Fruit fly (Drosophila melanogaster) whole organism, embryonic: ENCODE data around the gene Adgf-D.

Experiments
- Ada2b ChIP-seq: fragments of 200-800 bp; sonication (Bioruptor generic); IDR thresholded peaks from 2 replicates; pipeline ENCODE4 v1.3.6; 2022; ENCODE audit warnings: missing biosample characterization, missing genetic modification characterization
- CG10654 ChIP-seq: fragments of 200-800 bp; sonication (Bioruptor generic); optimal IDR thresholded peaks from 2 replicates; lab custom pipeline; 2016; ENCODE audit warnings: missing biosample characterization, missing genetic modification characterization
- CG12219 ChIP-seq: fragments of 200-800 bp; sonication (Bioruptor generic); optimal IDR thresholded peaks from 3 replicates; lab custom pipeline; 2018; ENCODE audit warnings: missing biosample characterization, mild to moderate bottlenecking, missing genetic modification characterization
- CG12236 ChIP-seq: fragments of 200-800 bp; sonication (Bioruptor generic); optimal IDR thresholded peaks from 2 replicates; lab custom pipeline; 2016; ENCODE audit warnings: missing biosample characterization, missing genetic modification characterization
- CG12744 ChIP-seq: fragments of 200-800 bp; sonication (Bioruptor generic); optimal IDR thresholded peaks from 2 replicates; lab custom pipeline; 2016; ENCODE audit warnings: missing biosample characterization, missing genetic modification characterization
- CG15073 ChIP-seq: fragments of 200-800 bp; sonication (Bioruptor generic); optimal IDR thresholded peaks from 2 replicates; lab custom pipeline; 2016; ENCODE audit warnings: missing biosample characterization, missing genetic modification characterization
- CG16815 ChIP-seq: fragments of 200-800 bp; sonication (Bioruptor generic); optimal IDR thresholded peaks from 3 replicates; lab custom pipeline; 2017; ENCODE audit warnings: missing biosample characterization, mild to moderate bottlenecking, missing genetic modification characterization
- CG17612 ChIP-seq: fragments of 200-800 bp; sonication (Bioruptor generic); IDR thresholded peaks from 2 replicates; pipeline ENCODE4 v1.3.6; 2022; ENCODE audit warnings: missing biosample characterization, missing genetic modification characterization
- CG17829 ChIP-seq: fragments of 200-800 bp; optimal IDR thresholded peaks from 2 replicates; lab custom pipeline; 2019; ENCODE audit warnings: missing biosample characterization, mild to moderate bottlenecking, missing genetic modification characterization, moderate library complexity
- CG1792 ChIP-seq: fragments of 200-800 bp; sonication (Bioruptor generic); optimal IDR thresholded peaks from 2 replicates; lab custom pipeline; 2016; ENCODE audit warnings: missing biosample characterization, missing genetic modification characterization
- CG2120 ChIP-seq: fragments of 200-800 bp; sonication (Bioruptor generic); optimal IDR thresholded peaks from 3 replicates; lab custom pipeline; 2016; ENCODE audit warnings: missing biosample characterization, missing genetic modification characterization
- CG32532 ChIP-seq: fragments of 200-800 bp; sonication (Bioruptor generic); IDR thresholded peaks from 2 replicates; pipeline ENCODE4 v1.3.6; 2022; ENCODE audit warnings: missing biosample characterization, missing genetic modification characterization
- CG3281 ChIP-seq: fragments of 200-800 bp; sonication (Bioruptor generic); optimal IDR thresholded peaks from 3 replicates; lab custom pipeline; 2017; ENCODE audit warnings: missing biosample characterization, mild to moderate bottlenecking, missing genetic modification characterization
- CG4617 ChIP-seq: fragments of 200-800 bp; sonication (Bioruptor generic); optimal IDR thresholded peaks from 3 replicates; lab custom pipeline; 2016; ENCODE audit warnings: missing biosample characterization, missing genetic modification characterization, borderline replicate concordance
- CG6791 ChIP-seq: fragments of 200-800 bp; sonication (Bioruptor generic); IDR thresholded peaks from 3 replicates; pipeline ENCODE4 v1.3.6; 2022; ENCODE audit warnings: missing biosample characterization, missing genetic modification characterization; ENCODE audit not compliant: partially characterized antibody
- CG9215 ChIP-seq: fragments of 200-800 bp; sonication (Bioruptor generic); IDR thresholded peaks from 2 replicates; pipeline ENCODE4 v1.3.6; 2022; ENCODE audit warnings: missing biosample characterization, missing genetic modification characterization
- CG9437 ChIP-seq: fragments of 200-800 bp; sonication (Bioruptor generic); optimal IDR thresholded peaks from 2 replicates; lab custom pipeline; 2018; ENCODE audit warnings: missing biosample characterization, mild to moderate bottlenecking, missing genetic modification characterization
- CG9932 ChIP-seq: fragments of 200-800 bp; sonication (Bioruptor generic); IDR thresholded peaks from 2 replicates; pipeline ENCODE4 v1.3.6; 2022; ENCODE audit warnings: missing biosample characterization, missing genetic modification characterization
- CrebB ChIP-seq: fragments of 200-800 bp; sonication (Bioruptor generic); optimal IDR thresholded peaks from 3 replicates; lab custom pipeline; 2018; ENCODE audit warnings: missing biosample characterization, mild to moderate bottlenecking, missing genetic modification characterization
- Dbx ChIP-seq: fragments of 200-800 bp; sonication (Bioruptor generic); IDR thresholded peaks from 3 replicates; pipeline ENCODE4 v1.3.6; 2022; ENCODE audit warnings: missing biosample characterization, missing genetic modification characterization
- E2f1 ChIP-seq: fragments of 200-800 bp; sonication (Bioruptor generic); IDR thresholded peaks from 2 replicates; pipeline ENCODE4 v1.3.6; 2022; ENCODE audit warnings: missing biosample characterization, missing genetic modification characterization
- Ets97D ChIP-seq: fragments of 200-800 bp; sonication (Bioruptor generic); optimal IDR thresholded peaks from 3 replicates; lab custom pipeline; 2016; ENCODE audit warnings: missing biosample characterization, missing genetic modification characterization
- H15 ChIP-seq: fragments of 200-800 bp; sonication (Bioruptor generic); IDR thresholded peaks from 3 replicates; pipeline ENCODE4 v1.3.6; 2022; ENCODE audit warnings: missing biosample characterization, missing genetic modification characterization
- Hey ChIP-seq: fragments of 200-800 bp; sonication (Bioruptor generic); optimal IDR thresholded peaks from 3 replicates; lab custom pipeline; 2018; ENCODE audit warnings: missing biosample characterization, mild to moderate bottlenecking, missing genetic modification characterization
- Jarid2 ChIP-seq: fragments of 200-800 bp; sonication (Bioruptor generic); optimal IDR thresholded peaks from 3 replicates; lab custom pipeline; 2017; ENCODE audit warnings: mild to moderate bottlenecking, missing biosample characterization, missing genetic modification reagents, missing genetic modification characterization
- Lim3 ChIP-seq: fragments of 200-800 bp; sonication (Bioruptor generic); IDR thresholded peaks from 2 replicates; pipeline ENCODE4 v1.3.6; 2022; ENCODE audit warnings: missing biosample characterization, missing genetic modification characterization
- MBD-R2 ChIP-seq: fragments of 200-800 bp; sonication (Bioruptor generic); IDR thresholded peaks from 2 replicates; pipeline ENCODE4 v1.3.6; 2022; ENCODE audit warnings: missing biosample characterization, missing genetic modification characterization
- Myb ChIP-seq: fragments of 200-800 bp; sonication (Bioruptor generic); optimal IDR thresholded peaks from 2 replicates; lab custom pipeline; 2016; ENCODE audit warnings: missing biosample characterization, missing genetic modification characterization
- Six4 ChIP-seq: fragments of 200-800 bp; sonication (Bioruptor generic); optimal IDR thresholded peaks from 2 replicates; lab custom pipeline; 2016; ENCODE audit warnings: missing biosample characterization, missing genetic modification characterization
- YL-1 ChIP-seq: fragments of 200-800 bp; sonication (Bioruptor generic); optimal IDR thresholded peaks from 3 replicates; lab custom pipeline; 2017; ENCODE audit warnings: missing biosample characterization, mild to moderate bottlenecking, missing genetic modification characterization
- abd-A ChIP-seq: fragments of 200-800 bp; sonication (Bioruptor generic); optimal IDR thresholded peaks from 3 replicates; lab custom pipeline; 2019; ENCODE audit warnings: missing biosample characterization, mild to moderate bottlenecking, missing genetic modification characterization, moderate library complexity
- ato ChIP-seq: fragments of 200-800 bp; sonication (Bioruptor generic); IDR thresholded peaks from 2 replicates; pipeline ENCODE4 v1.3.6; 2022; ENCODE audit warnings: missing biosample characterization, missing genetic modification characterization; ENCODE audit not compliant: partially characterized antibody
- bigmax ChIP-seq: fragments of 200-800 bp; sonication (Bioruptor generic); optimal IDR thresholded peaks from 2 replicates; lab custom pipeline; 2018; ENCODE audit warnings: missing biosample characterization, mild to moderate bottlenecking, missing genetic modification characterization
- cg ChIP-seq: fragments of 200-800 bp; sonication (Bioruptor generic); optimal IDR thresholded peaks from 3 replicates; lab custom pipeline; 2019; ENCODE audit warnings: missing biosample characterization, mild to moderate bottlenecking, missing genetic modification characterization, moderate library complexity
- ci ChIP-seq: fragments of 200-800 bp; sonication (Bioruptor generic); IDR thresholded peaks from 3 replicates; pipeline ENCODE4 v1.3.6; 2022; ENCODE audit warnings: missing biosample characterization, missing genetic modification characterization
- kah ChIP-seq: fragments of 200-800 bp; sonication (Bioruptor generic); optimal IDR thresholded peaks from 2 replicates; lab custom pipeline; 2018; ENCODE audit warnings: missing biosample characterization, mild to moderate bottlenecking, missing genetic modification characterization
- kni ChIP-seq: fragments of 200-800 bp; sonication (Bioruptor generic); optimal IDR thresholded peaks from 3 replicates; lab custom pipeline; 2017; ENCODE audit warnings: mild to moderate bottlenecking, missing biosample characterization, missing genetic modification reagents, missing genetic modification characterization
- nerfin-1 ChIP-seq: fragments of 200-800 bp; sonication (Bioruptor generic); optimal IDR thresholded peaks from 3 replicates; lab custom pipeline; 2019; ENCODE audit warnings: missing biosample characterization, mild to moderate bottlenecking, missing genetic modification characterization, moderate library complexity
- nom ChIP-seq: fragments of 200-800 bp; sonication (Bioruptor generic); optimal IDR thresholded peaks from 2 replicates; lab custom pipeline; 2017; ENCODE audit warnings: missing biosample characterization, missing genetic modification characterization, mild to moderate bottlenecking, moderate library complexity, missing genetic modification reagents
- oc ChIP-seq: fragments of 200-800 bp; sonication (Bioruptor generic); optimal IDR thresholded peaks from 2 replicates; lab custom pipeline; 2018; ENCODE audit warnings: missing biosample characterization, mild to moderate bottlenecking, missing genetic modification characterization, moderate library complexity
- phol ChIP-seq: fragments of 200-800 bp; sonication (Bioruptor generic); optimal IDR thresholded peaks from 3 replicates; lab custom pipeline; 2018; ENCODE audit warnings: missing biosample characterization, mild to moderate bottlenecking, missing genetic modification characterization, moderate library complexity
- pnt ChIP-seq: fragments of 200-800 bp; sonication (Bioruptor generic); optimal IDR thresholded peaks from 3 replicates; lab custom pipeline; 2016; ENCODE audit warnings: missing biosample characterization, missing genetic modification characterization
- rib ChIP-seq: fragments of 200-800 bp; sonication (Bioruptor generic); IDR thresholded peaks from 2 replicates; pipeline ENCODE4 v1.3.6; 2022; ENCODE audit warnings: missing biosample characterization, missing genetic modification characterization
- sd ChIP-seq: fragments of 200-800 bp; sonication (Bioruptor generic); optimal IDR thresholded peaks from 3 replicates; lab custom pipeline; 2018; ENCODE audit warnings: missing biosample characterization, mild to moderate bottlenecking, missing genetic modification characterization, moderate library complexity
- sens-2 ChIP-seq: fragments of 200-800 bp; sonication (Bioruptor generic); IDR thresholded peaks from 2 replicates; pipeline ENCODE4 v1.3.6; 2022; ENCODE audit warnings: missing biosample characterization, missing genetic modification characterization
- slou ChIP-seq: fragments of 200-800 bp; sonication (Bioruptor generic); optimal IDR thresholded peaks from 3 replicates; lab custom pipeline; 2016; ENCODE audit warnings: missing biosample characterization, missing genetic modification characterization
- trh ChIP-seq: fragments of 200-800 bp; sonication (Bioruptor generic); optimal IDR thresholded peaks from 2 replicates; lab custom pipeline; 2016; ENCODE audit warnings: missing biosample characterization, missing genetic modification characterization
- wdn ChIP-seq: fragments of 200-800 bp; sonication (Bioruptor generic); IDR thresholded peaks from 2 replicates; pipeline ENCODE4 v1.3.6; 2022; ENCODE audit warnings: missing biosample characterization, missing genetic modification characterization
- zen ChIP-seq: fragments of 200-800 bp; sonication (Bioruptor generic); optimal IDR thresholded peaks from 3 replicates; lab custom pipeline; 2018; ENCODE audit warnings: missing biosample characterization, mild to moderate bottlenecking, missing genetic modification characterization, moderate library complexity

Adgf-D gene

DNA sequence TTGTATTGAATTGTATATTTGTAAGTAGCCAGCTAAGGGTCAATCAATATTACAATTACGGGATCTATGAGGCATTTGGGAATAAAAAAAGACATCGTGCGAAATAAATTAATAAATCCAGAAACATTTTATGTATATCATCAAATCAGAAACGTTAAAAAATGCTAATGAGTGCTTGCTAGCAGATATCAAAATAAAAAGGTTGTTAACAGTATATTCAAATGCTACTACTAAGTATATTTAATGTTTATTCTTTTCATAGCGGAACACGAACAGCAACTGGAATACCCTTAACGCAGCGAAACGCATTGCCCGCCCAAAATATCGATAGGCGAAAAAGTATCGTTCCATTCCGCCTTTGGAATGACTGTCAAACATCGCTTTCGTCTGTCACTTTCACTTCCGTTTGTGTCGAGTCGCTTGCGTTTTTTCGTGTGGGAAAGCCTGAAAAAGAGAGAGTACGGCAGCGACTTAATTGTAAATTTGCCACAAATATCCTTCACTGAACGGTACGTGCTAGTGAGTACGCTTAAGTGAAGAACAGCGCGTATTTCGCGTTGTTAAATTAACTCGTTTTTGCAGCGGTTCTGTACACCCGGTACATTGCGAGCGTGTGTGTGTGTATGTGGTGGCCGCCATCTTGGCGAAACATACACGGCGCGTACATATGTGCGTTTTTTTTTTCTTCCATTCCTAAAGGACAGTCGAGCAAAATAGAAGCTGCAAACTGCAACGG lies 44.1 kb downstream of the Adgf-D start, which contains the start of gene B52:
B52 (plus strand) TSS at position 388 of the 736 bp plus-strand sequence.
- TF ChIP-seq Ada2b (GFP tag; lab: Robert Waterston, UW): no peak
- peak; percentile 35 for TF ChIP-seq Myb (GFP tag; lab: Kevin White, UChicago)
- no peak for TF ChIP-seq CG16815 (GFP tag; lab: Kevin White, UChicago)
- TF ChIP-seq sens-2: peak; percentile 73
- TF ChIP-seq wdn (GFP tag; lab: Robert Waterston, UW): peak; percentile 56; the same call in 1 of the 2 replicates
- TF ChIP-seq CG9437 (GFP tag; lab: Kevin White, UChicago): peak; percentile 50
- TF ChIP-seq kni (GFP tag; lab: Kevin White, UChicago): peak; percentile 86
- peak; percentile 51 for TF ChIP-seq bigmax (GFP tag; lab: Kevin White, UChicago)
- TF ChIP-seq Hey (tag; lab: Kevin White, UChicago): peak; percentile 70
- peak; percentile 99 for TF ChIP-seq Ets97D
- TF ChIP-seq nerfin-1 (tag; lab: Kevin White, UChicago): peak; percentile 75
- peak; percentile 39; the same call in 1 of the 2 replicates for TF ChIP-seq CG9215 (GFP tag; lab: Robert Waterston, UW)
- TF ChIP-seq E2f1 (GFP tag; lab: Robert Waterston, UW): peak; percentile 84
- TF ChIP-seq zen (tag; lab: Kevin White, UChicago): no peak
- TF ChIP-seq Lim3 (GFP tag; lab: Robert Waterston, UW): no peak
- TF ChIP-seq pnt (GFP tag; lab: Kevin White, UChicago): peak; percentile 34
- TF ChIP-seq CG17612 (GFP tag; lab: Robert Waterston, UW): peak; percentile 54; the same call in 1 of the 2 replicates
- TF ChIP-seq MBD-R2 (GFP tag; lab: Robert Waterston, UW): peak; percentile 49
- peak; percentile 12 for TF ChIP-seq CG2120 (GFP tag; lab: Kevin White, UChicago)
- TF ChIP-seq cg: peak; percentile 92
- TF ChIP-seq sd: no peak
- peak; percentile 28 for TF ChIP-seq CG12744 (GFP tag; lab: Kevin White, UChicago)
- TF ChIP-seq Dbx (GFP tag; lab: Robert Waterston, UW): peak; percentile 53; the same call in 2 of the 3 replicates
- no peak for TF ChIP-seq Six4 (GFP tag; lab: Kevin White, UChicago)
- peak; percentile 68 for TF ChIP-seq CG9932 (GFP tag; lab: Robert Waterston, UW)
- no peak for TF ChIP-seq CG15073
- TF ChIP-seq nom (GFP tag; lab: Kevin White, UChicago): peak; percentile 86
- no peak for TF ChIP-seq oc (tag; lab: Kevin White, UChicago)
- TF ChIP-seq CG6791 (GFP tag; lab: Robert Waterston, UW): peak; percentile 76; the same call in 2 of the 3 replicates
- TF ChIP-seq CG4617 (GFP tag; lab: Kevin White, UChicago): peak; percentile 9
- TF ChIP-seq rib (GFP tag; lab: Robert Waterston, UW): peak; percentile 51; the same call in 1 of the 2 replicates
- peak; percentile 80 for TF ChIP-seq CrebB (tag; lab: Kevin White, UChicago)
- peak; percentile 60; the same call in 2 of the 3 replicates for TF ChIP-seq H15 (GFP tag; lab: Robert Waterston, UW)
- TF ChIP-seq Jarid2 (GFP tag; lab: Kevin White, UChicago): peak; percentile 74
- peak; percentile 94 for TF ChIP-seq ci
- TF ChIP-seq YL-1: peak; percentile 96
- no peak for TF ChIP-seq abd-A
- TF ChIP-seq kah: peak; percentile 70
- TF ChIP-seq CG17829: peak; percentile 20
- TF ChIP-seq CG12219 (GFP tag; lab: Kevin White, UChicago): peak; percentile 62
- TF ChIP-seq CG10654 (GFP tag; lab: Kevin White, UChicago): peak; percentile 29
- peak; percentile 24 for TF ChIP-seq CG1792 (GFP tag; lab: Kevin White, UChicago)
- TF ChIP-seq slou (GFP tag; lab: Kevin White, UChicago): no peak
- peak; percentile 77 for TF ChIP-seq CG32532 (GFP tag; lab: Robert Waterston, UW)
- TF ChIP-seq CG3281 (GFP tag; lab: Kevin White, UChicago): peak; percentile 81
- no peak for TF ChIP-seq trh (GFP tag; lab: Kevin White, UChicago)
- TF ChIP-seq ato: no peak
- TF ChIP-seq CG12236 (GFP tag; lab: Kevin White, UChicago): peak; percentile 1
- TF ChIP-seq phol (tag; lab: Kevin White, UChicago): peak; percentile 99
